Worm (Caenorhabditis elegans): ENCODE data around the gene srw-121.
"Not testable (repeated sequence)": the region's sequence is repeated elsewhere in the genome, so short reads cannot be mapped to it uniquely, and the experiment has no call there.

The srw-121 gene

ce11 chrV:2987407-2987806 lies 4.0 kb downstream of the srw-121 start, which contains the start of gene srh-85:
Gene srh-85 (minus strand): TSS chrV:2987507.
- TF ChIP-seq ama-1 (optimal IDR thresholded peaks at IDR 0.05): no peak

ce11 chrV:2985309-2985708 lies 6.1 kb downstream of the srw-121 start, which contains the start of gene srw-139:
Gene srw-139 (minus strand): TSS chrV:2985409.
- TF ChIP-seq sea-2 (GFP tag; optimal IDR thresholded peaks at IDR 0.05): no peak
- no peak for TF ChIP-seq hmg-11 (tag; optimal IDR thresholded peaks at IDR 0.05)
- TF ChIP-seq eor-1 (tag; optimal IDR thresholded peaks at IDR 0.05): no peak
- no peak for TF ChIP-seq nfya-1 (tag; optimal IDR thresholded peaks at IDR 0.05; ENCODE audit: insufficient read depth)
- TF ChIP-seq elt-2 (tag; optimal IDR thresholded peaks at IDR 0.05): no peak
- no peak for TF ChIP-seq jun-1 (tag; optimal IDR thresholded peaks at IDR 0.05)
- TF ChIP-seq ztf-4 (tag; optimal IDR thresholded peaks at IDR 0.05): no peak
- TF ChIP-seq ztf-11 (tag; optimal IDR thresholded peaks at IDR 0.05): no peak
- no peak for TF ChIP-seq elt-1 (tag; optimal IDR thresholded peaks at IDR 0.05)
- TF ChIP-seq unc-39 (tag; optimal IDR thresholded peaks at IDR 0.05): no peak
- no peak for TF ChIP-seq nhr-76 (tag; optimal IDR thresholded peaks at IDR 0.05)
- no peak for TF ChIP-seq mml-1 (tag; optimal IDR thresholded peaks at IDR 0.05)
- TF ChIP-seq ceh-9 (tag; optimal IDR thresholded peaks at IDR 0.05): no peak
- no peak for TF ChIP-seq pha-4 (tag; optimal IDR thresholded peaks at IDR 0.05)

ce11 chrV:2983351-2983750 lies 8.0 kb downstream of the srw-121 start, which contains the start of gene srw-117:
Gene srw-117 (minus strand): TSS chrV:2983451.
- no peak for TF ChIP-seq nhr-76 (tag; optimal IDR thresholded peaks at IDR 0.05)
- TF ChIP-seq elt-2 (tag; optimal IDR thresholded peaks at IDR 0.05): no peak
- TF ChIP-seq aly-2 (tag; optimal IDR thresholded peaks at IDR 0.05): no peak
- TF ChIP-seq R02D3.7 (tag; optimal IDR thresholded peaks at IDR 0.05): no peak
- TF ChIP-seq fos-1 (tag; optimal IDR thresholded peaks at IDR 0.05): no peak
- no peak for TF ChIP-seq nhr-23 (tag; optimal IDR thresholded peaks at IDR 0.05)
- TF ChIP-seq lsy-12 (tag; optimal IDR thresholded peaks at IDR 0.05): no peak
- TF ChIP-seq nhr-12 (tag; optimal IDR thresholded peaks at IDR 0.05): no peak
- no peak for TF ChIP-seq jun-1 (tag; optimal IDR thresholded peaks at IDR 0.05)
- no peak for TF ChIP-seq ztf-4 (tag; optimal IDR thresholded peaks at IDR 0.05)
- no peak for TF ChIP-seq mml-1 (tag; optimal IDR thresholded peaks at IDR 0.05)
- TF ChIP-seq nhr-25 (tag; optimal IDR thresholded peaks at IDR 0.05): no peak
- TF ChIP-seq eor-1 (tag; optimal IDR thresholded peaks at IDR 0.05): no peak
- TF ChIP-seq nhr-77 (tag; optimal IDR thresholded peaks at IDR 0.05): no peak

DNA sequence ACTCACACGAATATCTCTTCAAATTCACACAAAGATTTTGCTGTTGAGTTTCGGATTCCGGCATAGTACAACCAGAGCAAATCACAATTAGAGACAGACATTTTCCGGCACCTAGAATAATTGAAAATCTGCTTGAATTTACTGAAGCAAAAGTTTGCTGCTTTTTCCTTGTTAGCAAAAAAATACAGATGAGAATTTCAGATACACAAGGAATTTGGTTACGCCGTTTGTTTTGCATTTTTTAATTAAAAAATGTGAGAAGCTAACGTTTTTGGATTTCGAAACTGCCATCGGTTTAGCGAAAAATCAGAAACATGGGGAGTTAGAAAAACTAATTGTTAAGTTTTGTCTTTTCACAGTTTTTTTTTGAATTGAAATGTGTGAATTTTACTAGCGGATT lies 11.4 kb downstream of the srw-121 start, which contains the start of gene srw-118:
Gene srw-118 (minus strand): TSS at position 101 of the 400 bp plus-strand sequence.
- TF ChIP-seq nhr-25 (tag; optimal IDR thresholded peaks at IDR 0.05): no peak
- no peak for TF ChIP-seq ceh-9 (tag; optimal IDR thresholded peaks at IDR 0.05)
- no peak for TF ChIP-seq ceh-82 (tag; optimal IDR thresholded peaks at IDR 0.05)
- no peak for TF ChIP-seq jun-1 (tag; optimal IDR thresholded peaks at IDR 0.05)
- no peak for TF ChIP-seq hmg-11 (tag; optimal IDR thresholded peaks at IDR 0.05)
- TF ChIP-seq nhr-43 (tag; optimal IDR thresholded peaks at IDR 0.05; ENCODE audit: poor library complexity, severe bottlenecking): no peak
- no peak for TF ChIP-seq eor-1 (tag; optimal IDR thresholded peaks at IDR 0.05)

DNA sequence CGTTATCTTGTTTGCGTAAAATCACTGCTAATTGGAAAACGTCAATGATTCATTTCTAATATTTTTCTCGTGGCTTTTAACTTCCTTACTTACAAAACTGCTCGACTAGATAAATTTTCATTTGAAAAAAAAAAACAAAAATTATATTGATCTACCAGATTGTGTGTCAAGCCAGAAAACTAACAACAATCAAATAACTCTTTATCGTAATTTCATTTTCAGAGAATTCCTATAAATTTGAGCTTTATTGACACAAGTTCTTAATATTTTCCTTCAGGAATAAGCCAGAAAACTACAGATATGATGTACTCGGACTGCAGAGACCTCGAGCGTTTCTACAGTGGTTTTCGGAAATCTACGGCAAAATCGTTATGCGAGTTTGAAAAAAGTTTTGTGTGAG lies 15.1 kb downstream of the srw-121 start, which contains the start of gene srw-124:
Gene srw-124 (plus strand): TSS at position 301 of the 400 bp plus-strand sequence.
- TF ChIP-seq ama-1 (optimal IDR thresholded peaks at IDR 0.05): no peak
- TF ChIP-seq ceh-82 (tag; optimal IDR thresholded peaks at IDR 0.05): no peak
- TF ChIP-seq sea-2 (GFP tag; optimal IDR thresholded peaks at IDR 0.05): no peak
- TF ChIP-seq fos-1 (tag; optimal IDR thresholded peaks at IDR 0.05): no peak
- TF ChIP-seq egl-27 (tag; optimal IDR thresholded peaks at IDR 0.05): no peak
- TF ChIP-seq nhr-43 (tag; optimal IDR thresholded peaks at IDR 0.05; ENCODE audit: poor library complexity, severe bottlenecking): no peak
- no peak for TF ChIP-seq zag-1 (tag; optimal IDR thresholded peaks at IDR 0.05)

DNA sequence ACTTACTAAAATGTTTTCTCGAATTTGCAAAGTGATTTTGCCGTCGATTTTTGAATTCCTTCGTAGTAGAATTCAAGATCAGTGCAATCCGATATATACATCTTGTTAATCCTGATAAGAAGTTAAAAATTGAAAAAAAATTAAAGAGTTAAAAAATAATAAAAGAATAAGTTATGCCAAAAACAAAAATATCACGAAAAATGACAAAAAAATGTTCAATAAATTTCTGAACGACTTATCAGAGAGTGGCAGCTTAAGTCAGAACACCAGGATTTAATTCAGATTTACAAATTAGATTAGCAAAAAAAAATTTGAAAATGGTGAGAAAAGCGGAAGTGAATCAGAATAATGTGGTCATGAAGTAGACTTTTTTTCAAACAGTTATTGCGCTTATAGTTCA lies 16.1 kb downstream of the srw-121 start, which contains the start of gene srw-123:
Gene srw-123 (minus strand): TSS at position 101 of the 400 bp plus-strand sequence.
- TF ChIP-seq egl-27 (tag; optimal IDR thresholded peaks at IDR 0.05); pqm-1 (tag; optimal IDR thresholded peaks at IDR 0.05); nfya-1 (tag; optimal IDR thresholded peaks at IDR 0.05; ENCODE audit: insufficient read depth): not testable (repeated sequence)

All from whole organism, L3 larva.